Fruit fly (Drosophila melanogaster): ENCODE results near the gene CG11841.

Gene CG11841

dm6 chr3R:29050756-29051155 lies at the start of gene CG11841:
Gene CG11841, plus strand, starts transcription at chr3R:29051056.
- TF ChIP-seq CG6808 (GFP tag; optimal IDR thresholded peaks at IDR 0.05) (no peak), Eip93F (GFP tag; optimal IDR thresholded peaks at IDR 0.05) (no peak), cyc (GFP tag; optimal IDR thresholded peaks at IDR 0.05) (no peak), Blimp-1 (GFP tag; optimal IDR thresholded peaks at IDR 0.05) (no peak)

dm6 chr3R:29004884-29005621 lies 45.8 kb upstream of the CG11841 start:
- TF ChIP-seq esn (GFP tag; optimal IDR thresholded peaks at IDR 0.05): peak; percentile 52
- TF ChIP-seq fkh (GFP tag; optimal IDR thresholded peaks at IDR 0.05): no peak
- peak; percentile 2 for TF ChIP-seq fd59A (GFP tag; optimal IDR thresholded peaks at IDR 0.05)
- peak; percentile 39 for TF ChIP-seq topi (GFP tag; optimal IDR thresholded peaks at IDR 0.05)
- TF ChIP-seq CG32006 (GFP tag; optimal IDR thresholded peaks at IDR 0.05): peak; percentile 55
- TF ChIP-seq CG6276 (GFP tag; optimal IDR thresholded peaks at IDR 0.05): peak; percentile 24
- TF ChIP-seq CG3032 (tag; optimal IDR thresholded peaks at IDR 0.05): peak; percentile 49
- TF ChIP-seq dsx (GFP tag; optimal IDR thresholded peaks at IDR 0.05; ENCODE audit: poor library complexity, severe bottlenecking): peak; percentile 22
- peak; percentile 48 for TF ChIP-seq CG10631 (GFP tag; optimal IDR thresholded peaks at IDR 0.05)
- TF ChIP-seq CG8119 (GFP tag; IDR thresholded peaks at IDR 0.05): peak; percentile 58
- TF ChIP-seq CG8319 (GFP tag; optimal IDR thresholded peaks at IDR 0.05): peak; percentile 9
- TF ChIP-seq CG16779 (tag; optimal IDR thresholded peaks at IDR 0.05): no peak
- peak; percentile 0 for TF ChIP-seq Lpt (GFP tag; optimal IDR thresholded peaks at IDR 0.05)
- TF ChIP-seq CG34406 (GFP tag; optimal IDR thresholded peaks at IDR 0.05): peak; percentile 16
- no peak for TF ChIP-seq Hr38 (GFP tag; optimal IDR thresholded peaks at IDR 0.05)
- peak; percentile 63 for TF ChIP-seq Hr4 (GFP tag; optimal IDR thresholded peaks at IDR 0.05)
- TF ChIP-seq CG7368 (GFP tag; optimal IDR thresholded peaks at IDR 0.05): peak; percentile 16
- TF ChIP-seq pdm3 (GFP tag; optimal IDR thresholded peaks at IDR 0.05): peak; percentile 66
- TF ChIP-seq lz (GFP tag; optimal IDR thresholded peaks at IDR 0.05): peak; percentile 45
- peak; percentile 44 for TF ChIP-seq Eip75B (GFP tag; optimal IDR thresholded peaks at IDR 0.05)
- peak; percentile 48 for TF ChIP-seq acj6 (GFP tag; optimal IDR thresholded peaks at IDR 0.05)
- TF ChIP-seq CG6808 (GFP tag; optimal IDR thresholded peaks at IDR 0.05): peak; percentile 6
- peak; percentile 34 for TF ChIP-seq cyc (GFP tag; optimal IDR thresholded peaks at IDR 0.05)
- peak; percentile 46 for TF ChIP-seq Smox (GFP tag; optimal IDR thresholded peaks at IDR 0.05)
- TF ChIP-seq CG4318 (GFP tag; optimal IDR thresholded peaks at IDR 0.05): peak; percentile 18
- TF ChIP-seq CG15336 (GFP tag; IDR thresholded peaks at IDR 0.05): peak; percentile 57; the same call in 1 of the 2 replicates
- TF ChIP-seq Sox15 (GFP tag; optimal IDR thresholded peaks at IDR 0.05): peak; percentile 6
- no peak for TF ChIP-seq CG6854 (GFP tag; optimal IDR thresholded peaks at IDR 0.05)
- no peak for TF ChIP-seq Eip93F (GFP tag; optimal IDR thresholded peaks at IDR 0.05)
- peak; percentile 61 for TF ChIP-seq svp (GFP tag)
- peak; percentile 16 for TF ChIP-seq CG1621 (tag; optimal IDR thresholded peaks at IDR 0.05)
- peak; percentile 42 for TF ChIP-seq Sox14 (GFP tag; optimal IDR thresholded peaks at IDR 0.05)
- TF ChIP-seq OdsH (GFP tag; optimal IDR thresholded peaks at IDR 0.05): peak; percentile 60
- TF ChIP-seq CG31627 (GFP tag; optimal IDR thresholded peaks at IDR 0.05): peak; percentile 52
- peak in 1 of 2 experiments; percentile 31 for TF ChIP-seq ss (GFP tag; optimal IDR thresholded peaks at IDR 0.05)
- TF ChIP-seq Met (GFP tag; optimal IDR thresholded peaks at IDR 0.05): peak; percentile 27
- peak; percentile 31 for TF ChIP-seq Ets96B (tag; optimal IDR thresholded peaks at IDR 0.05)
- TF ChIP-seq Ets21C (GFP tag; optimal IDR thresholded peaks at IDR 0.05): no peak
- TF ChIP-seq Eip78C (GFP tag): peak; percentile 81
- TF ChIP-seq Sox102F (GFP tag; optimal IDR thresholded peaks at IDR 0.05): peak; percentile 43
- peak; percentile 22 for TF ChIP-seq net (GFP tag; optimal IDR thresholded peaks at IDR 0.05)
- TF ChIP-seq achi (GFP tag; optimal IDR thresholded peaks at IDR 0.05): peak; percentile 39
- peak; percentile 53 for TF ChIP-seq CG10669 (GFP tag; optimal IDR thresholded peaks at IDR 0.05)
- TF ChIP-seq vri (GFP tag; optimal IDR thresholded peaks at IDR 0.05): no peak
- TF ChIP-seq Gug (GFP tag; IDR thresholded peaks at IDR 0.05): peak; percentile 33; the same call in 1 of the 2 replicates
- peak; percentile 33 for TF ChIP-seq CG11902 (GFP tag; optimal IDR thresholded peaks at IDR 0.05)
- TF ChIP-seq CG9139 (GFP tag; optimal IDR thresholded peaks at IDR 0.05): no peak

Data from whole organism, prepupa.